Worm (Caenorhabditis elegans) whole organism, L4/young adult: Measurements from ENCODE around the gene F26D11.12.

Source experiments
- W03F9.2 ChIP-seq: fragments of 150-350 bp; optimal IDR thresholded peaks from 2 replicates; lab custom pipeline; 2014; ENCODE audit warnings: missing biosample characterization, missing genetic modification characterization
- dao-5 ChIP-seq: sonication (generic microtip); optimal IDR thresholded peaks from 2 replicates; lab custom pipeline; 2016; ENCODE audit warnings: missing genotype, missing genetic modification characterization, moderate library complexity, missing compliant biosample characterization
- him-1 ChIP-seq: sonication (generic microtip); optimal IDR thresholded peaks from 2 replicates; lab custom pipeline; 2016; ENCODE audit warnings: missing genotype, missing genetic modification reagents, missing genetic modification characterization, missing compliant biosample characterization

Gene F26D11.12

DNA sequence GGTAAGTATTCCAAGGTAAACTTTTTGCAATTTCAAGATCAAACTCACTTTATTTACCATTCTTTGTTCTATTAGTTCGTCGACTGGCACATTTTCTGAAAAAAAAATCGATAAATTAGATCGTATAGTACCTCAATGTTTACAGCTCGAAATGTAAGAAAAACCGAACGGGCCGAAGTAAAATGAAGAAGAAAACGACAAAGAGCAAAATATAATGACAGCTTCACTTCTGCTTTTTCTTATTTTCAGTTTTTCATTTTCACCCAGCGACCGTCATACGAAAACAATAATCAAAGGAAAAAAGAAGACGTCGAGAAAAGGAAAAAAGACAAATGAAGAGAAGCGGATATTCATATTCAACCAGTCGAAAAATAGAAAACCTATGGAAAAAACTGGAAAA lies 14.0 kb upstream of the F26D11.12 start, which contains the start of gene che-7:
TSS of gene che-7 (minus strand) at position 101 of the 400 bp plus-strand sequence.
- TF ChIP-seq dao-5 (tag; lab: Kevin White, UChicago) (no peak), W03F9.2 (tag; lab: Kevin White, UChicago) (no peak), him-1 (tag; lab: Kevin White, UChicago) (no peak)

DNA sequence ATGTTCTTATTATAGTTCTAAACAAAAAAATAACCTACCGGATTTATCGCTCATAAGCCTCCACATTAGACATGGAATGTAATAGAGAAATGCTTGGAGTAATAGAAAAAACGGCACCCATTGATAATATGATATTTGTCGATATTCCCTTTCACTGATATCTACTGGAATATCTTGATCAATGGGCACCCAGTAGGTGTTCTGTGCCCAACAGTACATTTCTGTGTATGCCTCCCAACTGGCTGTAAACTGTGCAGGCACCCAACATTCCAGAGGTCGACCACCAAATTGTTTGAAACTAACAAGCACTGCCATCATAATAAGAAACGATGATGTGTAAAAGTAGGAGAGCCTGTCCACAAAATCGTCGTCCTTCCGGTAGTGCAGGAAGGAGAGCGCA lies 9.3 kb upstream of the F26D11.12 start:
- TF ChIP-seq him-1 (tag; lab: Kevin White, UChicago) (no peak), dao-5 (tag; lab: Kevin White, UChicago) (no peak), W03F9.2 (tag; lab: Kevin White, UChicago) (no peak)

DNA sequence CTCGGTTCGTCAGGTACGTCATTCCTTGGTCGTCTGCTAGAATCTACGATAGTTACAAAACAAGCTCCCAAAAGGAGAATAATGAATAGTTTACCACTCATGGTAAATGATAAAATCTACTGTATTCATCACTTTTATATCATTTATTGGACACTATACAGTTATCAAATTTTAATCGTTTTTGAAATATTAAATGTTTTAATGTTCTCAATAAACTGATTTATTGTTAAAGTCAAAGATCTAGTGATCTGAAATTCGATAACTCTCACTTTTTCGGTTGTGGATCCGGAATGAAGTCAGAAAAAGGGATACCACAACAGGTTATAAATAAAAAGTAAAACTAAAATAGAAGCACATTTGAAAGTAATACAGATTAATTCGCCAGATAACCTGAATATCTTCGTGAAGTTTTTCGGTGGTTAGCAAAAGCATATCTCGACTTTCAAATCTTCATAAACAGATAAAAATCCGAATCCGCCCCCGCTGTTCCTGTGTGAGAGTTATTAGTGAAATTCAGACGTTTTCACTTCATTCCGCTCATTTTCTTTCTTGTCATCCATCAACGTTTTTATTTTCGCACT lies 3.7 kb upstream of the F26D11.12 start, which contains the start of the genes clec-217 and F26D11.2:
TSS of gene clec-217 (minus strand) at position 101 of the 581 bp plus-strand sequence.
TSS of gene F26D11.2 (plus strand) at position 531 of the 581 bp plus-strand sequence.
- TF ChIP-seq dao-5 (tag; lab: Kevin White, UChicago), result no peak
- TF ChIP-seq W03F9.2 (tag; lab: Kevin White, UChicago), result no peak
- no peak for TF ChIP-seq him-1 (tag; lab: Kevin White, UChicago)

DNA sequence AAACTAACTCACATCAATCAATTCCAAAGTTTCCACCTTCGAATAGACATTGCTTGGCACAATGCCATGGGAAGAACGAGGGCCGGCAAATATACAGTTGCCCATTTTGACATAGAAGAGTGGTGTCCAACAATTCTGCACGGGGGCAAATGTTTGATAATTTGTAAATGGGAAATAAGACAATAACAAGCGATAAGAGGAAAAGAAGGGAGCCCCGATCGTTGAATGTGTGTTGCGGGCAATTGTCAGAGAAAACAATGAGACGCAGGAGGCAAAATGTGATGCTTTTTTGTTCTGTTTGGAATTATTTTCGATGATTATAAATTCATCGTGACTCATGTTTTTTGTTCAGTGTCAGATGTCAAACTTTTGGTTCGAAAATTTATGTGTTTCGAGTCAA lies 1.1 kb upstream of the F26D11.12 start, which contains the start of gene pals-34:
TSS of gene pals-34 (minus strand) at position 280 of the 400 bp plus-strand sequence.
- TF ChIP-seq him-1 (tag; lab: Kevin White, UChicago) (no peak), dao-5 (tag; lab: Kevin White, UChicago) (no peak), W03F9.2 (tag; lab: Kevin White, UChicago) (no peak)

DNA sequence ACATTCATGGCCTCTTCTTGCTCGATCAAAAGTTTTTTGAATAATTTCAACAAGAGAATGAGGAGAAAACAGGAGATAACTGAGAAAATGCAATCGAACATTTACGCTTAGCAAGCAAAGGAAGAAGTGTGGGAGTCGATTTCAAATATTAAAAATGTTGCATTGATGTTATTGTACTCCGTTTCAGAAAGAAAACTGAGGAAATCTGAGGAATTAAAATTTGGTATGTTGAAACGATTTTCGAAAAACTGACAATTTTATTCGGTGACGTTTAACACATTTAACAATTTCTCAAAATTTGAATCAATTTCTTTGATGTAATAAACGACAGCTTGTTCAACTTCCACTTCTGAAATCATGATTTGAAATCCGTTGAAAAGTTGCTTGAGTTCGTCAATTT lies 560 bp downstream of the F26D11.12 start, which contains the start of gene F26D11.13:
TSS of gene F26D11.13 (minus strand) at position 101 of the 400 bp plus-strand sequence.
- no peak for TF ChIP-seq dao-5 (tag; lab: Kevin White, UChicago)
- no peak for TF ChIP-seq him-1 (tag; lab: Kevin White, UChicago)
- no peak for TF ChIP-seq W03F9.2 (tag; lab: Kevin White, UChicago)

DNA sequence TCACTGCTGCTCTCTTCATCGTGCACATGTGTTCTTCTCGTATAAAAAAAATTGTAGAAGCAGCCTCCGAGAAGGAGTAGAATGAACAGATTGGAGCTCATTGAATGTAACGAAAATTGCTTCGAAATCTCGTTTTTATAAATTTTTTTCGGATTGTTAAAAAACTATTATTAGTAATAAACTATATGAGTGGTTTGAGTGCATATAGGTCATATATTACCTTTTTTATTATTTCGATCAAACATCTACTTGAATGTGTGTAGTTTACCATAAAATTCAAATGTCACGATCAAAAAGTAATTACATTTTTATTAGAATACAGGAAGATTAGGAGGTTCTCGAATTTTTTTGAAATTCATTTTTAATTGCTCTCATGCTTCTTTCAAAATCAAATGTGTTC lies 2.3 kb downstream of the F26D11.12 start, which contains the start of gene clec-216:
TSS of gene clec-216 (minus strand) at position 101 of the 400 bp plus-strand sequence.
- TF ChIP-seq him-1 (tag; lab: Kevin White, UChicago) (no peak), dao-5 (tag; lab: Kevin White, UChicago) (no peak), W03F9.2 (tag; lab: Kevin White, UChicago) (no peak)

DNA sequence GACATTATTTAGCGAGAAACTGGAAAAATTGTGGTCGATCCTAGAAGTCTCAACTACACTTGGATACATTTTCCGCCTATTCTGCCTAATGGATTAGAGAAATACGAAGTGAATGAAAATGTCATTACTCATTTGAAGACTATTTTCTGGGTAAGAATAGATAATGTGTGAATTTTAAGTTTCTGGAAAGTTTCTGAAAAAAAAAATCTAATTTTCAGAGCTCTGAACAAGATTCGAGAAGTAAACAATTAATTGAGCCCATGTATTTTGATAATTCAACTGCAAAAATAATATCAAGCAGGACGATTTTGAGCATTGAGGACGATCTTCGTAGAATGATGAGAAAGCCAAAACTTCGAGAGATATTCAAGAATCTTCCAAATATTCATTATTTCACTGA lies 8.9 kb downstream of the F26D11.12 start:
- TF ChIP-seq him-1 (tag; lab: Kevin White, UChicago) (no peak), dao-5 (tag; lab: Kevin White, UChicago) (no peak), W03F9.2 (tag; lab: Kevin White, UChicago) (no peak)

DNA sequence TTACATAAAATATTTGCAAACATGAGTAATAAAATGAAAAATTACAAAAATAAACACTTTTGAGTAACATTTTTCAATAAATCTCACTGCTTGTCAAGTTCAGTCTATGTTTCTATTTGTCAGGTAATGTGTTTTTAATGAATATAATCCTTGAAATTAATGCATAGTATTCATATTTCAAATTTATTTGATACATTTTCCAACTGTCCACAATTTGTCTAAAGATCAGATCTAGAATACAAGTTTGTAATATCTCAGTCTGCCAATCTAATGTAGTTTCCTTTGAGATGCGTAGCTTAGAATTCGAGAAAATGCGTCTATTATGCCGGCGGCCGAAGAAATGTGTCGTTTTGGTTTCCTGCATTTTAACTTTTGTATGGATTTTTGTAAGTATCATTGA lies 11.5 kb downstream of the F26D11.12 start, which contains the start of gene Y97E10B.1:
TSS of gene Y97E10B.1 (plus strand) at position 301 of the 400 bp plus-strand sequence.
- TF ChIP-seq dao-5 (tag; lab: Kevin White, UChicago) (no peak), W03F9.2 (tag; lab: Kevin White, UChicago) (no peak)

DNA sequence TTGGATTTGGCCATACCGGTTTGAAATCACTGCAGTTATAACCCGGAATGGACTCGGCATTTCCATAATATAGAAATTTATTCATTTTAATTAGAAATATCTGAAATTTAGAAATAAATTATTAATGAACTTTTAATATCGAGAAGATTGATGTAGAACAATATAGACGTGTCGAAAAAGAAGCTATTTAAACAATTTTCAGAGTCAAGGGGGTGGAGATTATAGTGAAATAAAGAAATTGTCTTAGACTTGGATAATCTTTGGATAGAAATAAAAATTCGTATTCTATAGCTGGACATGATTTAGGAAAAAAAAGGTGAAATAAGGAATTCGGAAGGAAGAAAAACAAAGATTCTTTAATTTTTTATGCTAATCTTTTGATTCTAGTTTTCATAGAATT lies 14.8 kb downstream of the F26D11.12 start, which contains the start of gene srt-53:
TSS of gene srt-53 (minus strand) at position 101 of the 400 bp plus-strand sequence.
- TF ChIP-seq him-1 (tag; lab: Kevin White, UChicago), result no peak
- TF ChIP-seq W03F9.2 (tag; lab: Kevin White, UChicago), result no peak
- TF ChIP-seq dao-5 (tag; lab: Kevin White, UChicago), result no peak

DNA sequence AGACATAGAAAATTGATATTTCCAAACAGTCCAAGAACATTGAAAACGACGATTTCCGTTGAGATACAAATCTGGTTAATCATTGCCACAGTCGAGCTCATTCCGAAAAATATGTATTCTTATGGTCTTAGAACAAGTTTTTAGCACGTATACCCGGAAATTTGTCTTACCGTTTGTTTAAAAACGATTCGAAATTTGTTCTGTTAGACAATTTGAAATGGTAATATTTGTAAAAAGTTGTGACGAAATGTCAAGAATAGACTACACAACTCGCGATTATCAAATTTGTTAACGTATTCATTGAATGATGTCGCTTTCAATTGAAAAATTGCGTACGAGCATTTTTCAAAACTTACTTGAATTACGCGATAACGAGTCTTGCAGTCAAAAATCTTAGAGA lies 18.0 kb downstream of the F26D11.12 start, which contains the start of gene srsx-3:
TSS of gene srsx-3 (minus strand) at position 101 of the 400 bp plus-strand sequence.
- TF ChIP-seq W03F9.2 (tag; lab: Kevin White, UChicago) (no peak), dao-5 (tag; lab: Kevin White, UChicago) (no peak), him-1 (tag; lab: Kevin White, UChicago) (no peak)

DNA sequence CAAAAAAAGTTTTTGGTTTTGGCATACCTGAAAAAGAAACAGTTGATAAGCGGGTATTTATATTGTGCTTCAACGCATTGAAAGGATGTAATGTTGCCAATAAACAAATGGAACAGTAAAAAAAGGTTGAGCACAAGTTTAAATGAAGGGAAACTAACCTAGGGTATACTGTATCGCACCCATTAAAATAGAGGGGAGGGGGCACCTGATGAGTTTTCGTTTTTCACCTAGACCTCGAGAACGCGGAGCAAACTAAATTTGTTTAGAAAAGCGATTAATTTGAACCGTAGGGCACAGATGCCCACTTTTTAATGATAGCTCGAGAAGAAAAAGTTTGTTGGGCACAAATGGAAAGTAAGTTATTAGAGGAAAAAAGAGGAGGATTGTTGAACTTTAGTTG lies 22.1 kb downstream of the F26D11.12 start, which contains the start of gene ncx-10:
TSS of gene ncx-10 (minus strand) at position 101 of the 400 bp plus-strand sequence.
- TF ChIP-seq him-1 (tag; lab: Kevin White, UChicago), result no peak
- TF ChIP-seq dao-5 (tag; lab: Kevin White, UChicago), result no peak
- TF ChIP-seq W03F9.2 (tag; lab: Kevin White, UChicago), result no peak

DNA sequence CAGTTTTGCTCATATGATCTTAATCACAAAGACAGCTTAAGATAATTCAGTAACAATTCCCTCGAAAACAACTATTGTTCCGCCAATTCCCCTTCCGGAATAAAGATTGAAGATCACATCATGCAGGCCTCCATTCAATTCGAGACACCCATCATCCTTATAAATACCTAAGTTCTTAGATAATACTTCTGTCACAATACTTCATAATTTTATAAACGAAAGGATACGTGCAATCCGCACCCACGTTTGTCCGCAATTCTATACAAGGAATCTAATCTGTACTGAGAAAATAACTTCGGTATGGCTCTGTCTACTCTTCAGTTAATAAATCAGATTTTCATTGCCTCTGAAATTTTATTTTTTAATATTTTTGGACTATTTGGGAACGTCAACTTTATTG lies 26.5 kb downstream of the F26D11.12 start, which contains the start of gene srsx-5:
TSS of gene srsx-5 (plus strand) at position 301 of the 400 bp plus-strand sequence.
- no peak for TF ChIP-seq him-1 (tag; lab: Kevin White, UChicago)

DNA sequence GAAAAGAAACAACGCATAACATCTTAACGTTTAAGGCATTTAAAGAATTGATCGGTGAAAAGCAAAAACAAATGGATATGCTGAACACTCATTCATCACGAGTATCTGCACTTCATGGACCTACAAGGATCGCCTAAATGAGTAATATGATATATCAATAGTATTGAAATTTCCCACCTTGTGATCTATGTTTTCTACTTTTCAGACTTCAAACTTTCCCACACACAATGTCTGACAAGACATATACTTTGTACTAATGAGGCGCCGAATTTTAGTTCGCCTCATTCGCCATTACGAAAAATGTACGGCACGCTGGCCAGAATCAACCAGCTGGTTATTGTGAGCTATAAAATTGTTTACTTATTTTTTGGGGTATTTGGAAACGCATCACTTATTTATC lies 28.3 kb downstream of the F26D11.12 start, which contains the start of gene srsx-6:
TSS of gene srsx-6 (plus strand) at position 301 of the 400 bp plus-strand sequence.
- TF ChIP-seq him-1 (tag; lab: Kevin White, UChicago) (no peak), dao-5 (tag; lab: Kevin White, UChicago) (no peak), W03F9.2 (tag; lab: Kevin White, UChicago) (no peak)
